Fruit fly (Drosophila melanogaster) whole organism, pupa: Measurements from ENCODE around the gene CG5447.

ENCODE experiments used
- CG10348 ChIP-seq: fragments of 200-800 bp; sonication (Bioruptor generic); IDR thresholded peaks from 2 replicates; pipeline ENCODE4 v1.3.6; 2022; ENCODE audit warnings: missing biosample characterization, missing genetic modification characterization
- CG12605 ChIP-seq: fragments of 200-800 bp; sonication (Bioruptor generic); IDR thresholded peaks from 2 replicates; pipeline ENCODE4 v1.3.6; 2022; ENCODE audit warnings: missing biosample characterization, missing genetic modification characterization
- CG13204 ChIP-seq: fragments of 200-800 bp; sonication (Bioruptor generic); optimal IDR thresholded peaks from 2 replicates; lab custom pipeline; 2018; ENCODE audit warnings: missing biosample characterization, mild to moderate bottlenecking, missing genetic modification characterization, moderate library complexity
- CG14655 ChIP-seq: fragments of 200-800 bp; sonication (Bioruptor generic); optimal IDR thresholded peaks from 3 replicates; lab custom pipeline; 2017; ENCODE audit warnings: mild to moderate bottlenecking, missing biosample characterization, missing genetic modification reagents, missing genetic modification characterization
- CG15710 ChIP-seq: fragments of 200-800 bp; sonication (Bioruptor generic); optimal IDR thresholded peaks from 2 replicates; lab custom pipeline; 2018; ENCODE audit warnings: missing biosample characterization, mild to moderate bottlenecking, missing genetic modification characterization, moderate library complexity
- CG17806 ChIP-seq: fragments of 200-800 bp; sonication (Bioruptor generic); optimal IDR thresholded peaks from 2 replicates; lab custom pipeline; 2018; ENCODE audit warnings: missing biosample characterization, mild to moderate bottlenecking, missing genetic modification characterization, moderate library complexity
- CG32121 ChIP-seq: fragments of 200-800 bp; sonication (Bioruptor generic); IDR thresholded peaks from 2 replicates; pipeline ENCODE4 v1.3.6; 2022; ENCODE audit warnings: missing biosample characterization, missing genetic modification characterization
- CG34367 ChIP-seq: fragments of 200-800 bp; sonication (Bioruptor generic); optimal IDR thresholded peaks from 2 replicates; lab custom pipeline; 2018; ENCODE audit warnings: missing biosample characterization, mild to moderate bottlenecking, missing genetic modification characterization
- CG4496 ChIP-seq: fragments of 200-800 bp; sonication (Bioruptor generic); IDR thresholded peaks from 3 replicates; pipeline ENCODE4 v1.3.6; 2022; ENCODE audit warnings: missing biosample characterization, missing genetic modification characterization
- CG8159 ChIP-seq: fragments of 200-800 bp; sonication (Bioruptor generic); optimal IDR thresholded peaks from 3 replicates; lab custom pipeline; 2018; ENCODE audit warnings: missing biosample characterization, mild to moderate bottlenecking, missing genetic modification characterization, moderate library complexity
- CG8301 ChIP-seq: fragments of 200-800 bp; sonication (Bioruptor generic); optimal IDR thresholded peaks from 2 replicates; lab custom pipeline; 2018; ENCODE audit warnings: missing biosample characterization, mild to moderate bottlenecking, missing genetic modification characterization
- CG9948 ChIP-seq: fragments of 200-800 bp; sonication (Bioruptor generic); optimal IDR thresholded peaks from 2 replicates; lab custom pipeline; 2018; ENCODE audit warnings: missing biosample characterization, mild to moderate bottlenecking, missing genetic modification characterization, moderate library complexity
- D1 ChIP-seq: fragments of 200-800 bp; sonication (Bioruptor generic); optimal IDR thresholded peaks from 2 replicates; lab custom pipeline; 2018; ENCODE audit warnings: missing biosample characterization, mild to moderate bottlenecking, missing genetic modification characterization, moderate library complexity
- EcR ChIP-seq: fragments of 200-800 bp; sonication (Bioruptor generic); optimal IDR thresholded peaks from 3 replicates; lab custom pipeline; 2019; ENCODE audit warnings: missing biosample characterization, missing genetic modification characterization, mild to moderate bottlenecking, moderate library complexity, missing genetic modification reagents
- Ets98B ChIP-seq: fragments of 200-800 bp; sonication (Bioruptor generic); IDR thresholded peaks from 2 replicates; pipeline ENCODE4 v1.3.6; 2022; ENCODE audit warnings: missing biosample characterization, missing genetic modification characterization
- Pif1A ChIP-seq: fragments of 200-800 bp; sonication (Bioruptor generic); optimal IDR thresholded peaks from 3 replicates; lab custom pipeline; 2016; ENCODE audit warnings: missing biosample characterization, missing genetic modification characterization
- Pif1B ChIP-seq: fragments of 200-800 bp; sonication (Bioruptor generic); optimal IDR thresholded peaks from 3 replicates; lab custom pipeline; 2016; ENCODE audit warnings: missing biosample characterization, missing genetic modification characterization
- Snoo ChIP-seq: fragments of 200-800 bp; sonication (Bioruptor generic); optimal IDR thresholded peaks from 3 replicates; lab custom pipeline; 2017; ENCODE audit warnings: missing biosample characterization, mild to moderate bottlenecking, missing genetic modification characterization, inconsistent platforms
- fd96Ca ChIP-seq: fragments of 200-800 bp; sonication (Bioruptor generic); IDR thresholded peaks from 3 replicates; pipeline ENCODE4 v1.3.6; 2022; ENCODE audit warnings: missing biosample characterization, missing genetic modification characterization
- gl ChIP-seq: fragments of 200-800 bp; sonication (Bioruptor generic); optimal IDR thresholded peaks from 2 replicates; lab custom pipeline; 2018; ENCODE audit warnings: missing biosample characterization, mild to moderate bottlenecking, missing genetic modification characterization
- rn ChIP-seq: fragments of 200-800 bp; sonication (Bioruptor generic); IDR thresholded peaks from 2 replicates; pipeline ENCODE4 v1.3.6; 2022; ENCODE audit warnings: missing biosample characterization, missing genetic modification characterization

Gene CG5447

DNA sequence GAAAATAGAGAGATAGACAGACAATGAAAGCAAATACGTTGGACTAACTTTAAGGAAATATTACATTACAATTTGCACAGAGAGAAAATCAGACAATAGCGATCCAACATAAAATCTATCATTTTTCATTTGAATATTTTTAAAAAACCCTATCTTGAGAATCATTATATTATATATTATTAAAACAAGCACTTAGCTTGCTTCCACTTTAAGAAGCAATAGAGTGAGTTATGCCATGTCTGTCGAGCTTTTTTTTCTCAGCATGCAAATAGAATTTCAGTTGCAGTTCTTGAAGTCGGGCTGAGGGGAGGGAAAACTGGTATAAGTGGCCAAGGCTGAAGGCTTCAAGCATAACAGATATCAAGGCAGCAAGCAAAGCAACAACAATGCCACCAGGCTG lies 49.7 kb downstream of the CG5447 start:
- TF ChIP-seq fd96Ca (GFP tag; lab: Robert Waterston, UW) (no peak), CG8159 (tag; lab: Kevin White, UChicago) (peak; percentile 16), Pif1A (GFP tag; lab: Kevin White, UChicago) (no peak), CG17806 (tag; lab: Kevin White, UChicago) (peak; percentile 40), CG4496 (peak; percentile 32; the same call in 1 of the 3 replicates), CG15710 (peak; percentile 44), CG32121 (GFP tag; lab: Robert Waterston, UW) (no peak), CG9948 (tag; lab: Kevin White, UChicago) (peak; percentile 48), CG34367 (tag; lab: Kevin White, UChicago) (peak; percentile 55), CG13204 (GFP tag; lab: Kevin White, UChicago) (no peak), Snoo (tag; lab: Kevin White, UChicago) (no peak), CG8301 (tag; lab: Kevin White, UChicago) (peak; percentile 24), Ets98B (GFP tag; lab: Robert Waterston, UW) (no peak), Pif1B (GFP tag; lab: Kevin White, UChicago) (no peak), CG14655 (GFP tag; lab: Kevin White, UChicago) (peak; percentile 55)
- TF ChIP-seq, all 21 proteins: peak for 8

DNA sequence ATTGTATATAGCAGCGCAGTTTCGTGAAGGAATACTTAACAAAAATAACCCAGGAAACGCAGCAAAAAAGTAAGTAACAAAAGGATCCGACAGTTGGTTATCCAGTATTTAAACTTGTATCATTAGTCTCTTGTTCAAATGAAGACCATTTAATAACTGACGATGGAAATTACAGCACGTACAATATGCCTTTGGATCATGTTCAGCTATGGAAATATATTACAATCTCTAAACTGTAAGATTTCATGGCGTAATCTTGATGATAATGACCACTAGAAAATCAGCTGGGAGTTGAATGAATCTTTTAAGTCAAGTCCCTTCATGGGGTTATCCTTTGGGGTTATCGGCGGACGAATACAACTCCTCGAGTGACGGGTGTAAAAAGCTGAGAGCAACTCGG lies 50.6 kb downstream of the CG5447 start:
- TF ChIP-seq CG32121 (GFP tag; lab: Robert Waterston, UW) (no peak), CG34367 (tag; lab: Kevin White, UChicago) (peak; percentile 27), CG12605 (no peak), CG14655 (GFP tag; lab: Kevin White, UChicago) (peak; percentile 31), Pif1A (GFP tag; lab: Kevin White, UChicago) (no peak), CG10348 (no peak), Snoo (tag; lab: Kevin White, UChicago) (no peak), Ets98B (GFP tag; lab: Robert Waterston, UW) (no peak), CG9948 (tag; lab: Kevin White, UChicago) (peak; percentile 45), CG8159 (tag; lab: Kevin White, UChicago) (peak; percentile 57), CG8301 (tag; lab: Kevin White, UChicago) (peak; percentile 31), D1 (tag; lab: Kevin White, UChicago) (no peak), fd96Ca (GFP tag; lab: Robert Waterston, UW) (no peak), CG13204 (GFP tag; lab: Kevin White, UChicago) (no peak), rn (GFP tag; lab: Robert Waterston, UW) (no peak), Pif1B (GFP tag; lab: Kevin White, UChicago) (no peak), CG17806 (tag; lab: Kevin White, UChicago) (peak; percentile 26), CG15710 (peak; percentile 26), gl (tag; lab: Kevin White, UChicago) (no peak), CG4496 (no peak)

DNA sequence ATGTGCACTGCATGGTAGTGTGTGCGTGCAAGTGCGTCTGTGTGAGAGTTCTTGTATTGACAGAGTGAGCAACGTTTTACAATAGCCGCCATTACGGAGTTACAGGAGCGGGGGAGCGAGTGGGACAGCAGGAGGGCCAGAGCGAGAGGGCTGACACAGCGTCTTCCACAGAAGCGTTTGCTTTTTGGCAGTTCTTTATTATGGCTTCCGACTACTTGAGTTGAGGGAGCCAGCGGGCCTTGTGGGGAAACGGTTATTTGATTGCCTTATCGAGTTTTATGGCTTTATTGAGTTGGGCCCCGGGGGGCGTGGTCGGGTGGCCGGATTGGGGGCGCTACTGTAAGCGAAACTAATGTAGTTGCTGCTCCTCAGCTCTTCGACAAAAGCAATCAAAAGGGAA lies 51.0 kb downstream of the CG5447 start:
- TF ChIP-seq CG17806 (tag; lab: Kevin White, UChicago) (no peak), rn (GFP tag; lab: Robert Waterston, UW) (no peak), CG8301 (tag; lab: Kevin White, UChicago) (no peak), fd96Ca (GFP tag; lab: Robert Waterston, UW) (no peak), Ets98B (GFP tag; lab: Robert Waterston, UW) (no peak), D1 (tag; lab: Kevin White, UChicago) (no peak), EcR (GFP tag; lab: Kevin White, UChicago) (no peak), CG9948 (tag; lab: Kevin White, UChicago) (no peak), CG4496 (no peak), CG8159 (tag; lab: Kevin White, UChicago) (no peak), CG10348 (no peak), CG14655 (GFP tag; lab: Kevin White, UChicago) (no peak), Pif1B (GFP tag; lab: Kevin White, UChicago) (no peak), CG34367 (tag; lab: Kevin White, UChicago) (no peak), CG32121 (GFP tag; lab: Robert Waterston, UW) (no peak), CG13204 (GFP tag; lab: Kevin White, UChicago) (no peak), CG12605 (no peak), CG15710 (no peak)
